Worm (Caenorhabditis elegans): ENCODE data around the gene asp-6.

- TF ChIP-seq fkh-10 (GFP tag; optimal IDR thresholded peaks at IDR 0.05) (no peak), lin-13 (GFP tag; optimal IDR thresholded peaks at IDR 0.05) (no peak), ces-1 (GFP tag; optimal IDR thresholded peaks at IDR 0.05) (no peak), rnt-1 (tag; optimal IDR thresholded peaks at IDR 0.05) (no peak), jun-1 (tag; optimal IDR thresholded peaks at IDR 0.05) (no peak), alr-1 (tag; optimal IDR thresholded peaks at IDR 0.05; ENCODE audit: borderline replicate concordance) (no peak), ztf-11 (tag; optimal IDR thresholded peaks at IDR 0.05) (no peak), nhr-11 (tag; optimal IDR thresholded peaks at IDR 0.05) (no peak), nhr-28 (tag; optimal IDR thresholded peaks at IDR 0.05) (no peak), lin-15B (tag; optimal IDR thresholded peaks at IDR 0.05) (no peak)
Measured at ce11 chrV:8239928-8240327, 28.8 kb downstream of the asp-6 start, which contains the start of gene C16D9.3.

Measured in whole organism, L1 larva.